Worm (Caenorhabditis elegans): Measurements from ENCODE around the gene col-43.

ce11 chrV:8051851-8052250, 1.1 kb upstream of the col-43 start, which contains the start of gene sth-1:
- no peak for TF ChIP-seq ztf-11 (tag; optimal IDR thresholded peaks at IDR 0.05)
- no peak for TF ChIP-seq nhr-237 (tag; optimal IDR thresholded peaks at IDR 0.05)
- TF ChIP-seq pha-4 (tag; optimal IDR thresholded peaks at IDR 0.05), result no peak
- no peak for TF ChIP-seq nhr-76 (tag; optimal IDR thresholded peaks at IDR 0.05)
- TF ChIP-seq elt-3 (tag; optimal IDR thresholded peaks at IDR 0.05), result no peak
- no peak for TF ChIP-seq hlh-1 (tag; optimal IDR thresholded peaks at IDR 0.05)
- TF ChIP-seq lin-13 (tag; optimal IDR thresholded peaks at IDR 0.05), result no peak
- no peak for TF ChIP-seq sem-2 (GFP tag; optimal IDR thresholded peaks at IDR 0.05)
- TF ChIP-seq unc-62 (GFP tag; optimal IDR thresholded peaks at IDR 0.05), result no peak
- no peak for TF ChIP-seq lsy-2 (tag; optimal IDR thresholded peaks at IDR 0.05)
